Worm (Caenorhabditis elegans) whole organism, L2 larva: ENCODE measurements around the gene sax-1.

Experiments
- Y55F3AM.14 ChIP-seq: fragments of 200-800 bp; sonication (Bioruptor generic); optimal IDR thresholded peaks from 2 replicates; lab custom pipeline; 2018; ENCODE audit warnings: mild to moderate bottlenecking, missing genetic modification characterization, missing compliant biosample characterization
- alr-1 ChIP-seq: fragments of 150-350 bp; optimal IDR thresholded peaks from 2 replicates; lab custom pipeline; 2014; ENCODE audit warnings: missing biosample characterization, missing genetic modification characterization
- ama-1 ChIP-seq: fragments of 150-350 bp; optimal IDR thresholded peaks from 2 replicates; lab custom pipeline; 2018; ENCODE audit warnings: inconsistent platforms
- dmd-4 ChIP-seq: sonication (generic microtip); optimal IDR thresholded peaks from 2 replicates; lab custom pipeline; 2017; ENCODE audit warnings: missing biosample characterization, missing genetic modification characterization
- elt-1 ChIP-seq: fragments of 150-350 bp; optimal IDR thresholded peaks from 2 replicates; lab custom pipeline; 2014; ENCODE audit warnings: missing biosample characterization, missing genetic modification characterization
- gmeb-1 ChIP-seq: fragments of 150-350 bp; optimal IDR thresholded peaks from 2 replicates; lab custom pipeline; 2014; ENCODE audit warnings: missing biosample characterization, missing genetic modification characterization
- lsy-2 ChIP-seq, 2 experiments: fragments of 150-350 bp in 1 of 2; sonication (generic microtip) in 1 of 2; optimal IDR thresholded peaks; 2 replicates each; lab custom pipeline; 2014 to 2017; ENCODE audit warnings: missing biosample characterization in 2 of 2, missing genetic modification characterization in 2 of 2
- nhr-11 ChIP-seq: fragments of 150-350 bp; optimal IDR thresholded peaks from 2 replicates; lab custom pipeline; 2014; ENCODE audit warnings: missing biosample characterization, missing genetic modification characterization
- nhr-77 ChIP-seq: fragments of 150-350 bp; optimal IDR thresholded peaks from 2 replicates; lab custom pipeline; 2014; ENCODE audit warnings: missing biosample characterization, missing genetic modification characterization
- snpc-4 ChIP-seq: fragments of 150-350 bp; optimal IDR thresholded peaks from 2 replicates; lab custom pipeline; 2014; ENCODE audit warnings: missing biosample characterization, missing genetic modification characterization
- unc-39 ChIP-seq: fragments of 150-350 bp; optimal IDR thresholded peaks from 2 replicates; lab custom pipeline; 2014; ENCODE audit warnings: missing biosample characterization, missing genetic modification characterization
- unc-62 ChIP-seq: fragments of 150-350 bp; optimal IDR thresholded peaks from 2 replicates; lab custom pipeline; 2014; ENCODE audit warnings: missing biosample characterization, missing genetic modification reagents, missing genetic modification characterization
- zag-1 ChIP-seq: fragments of 150-350 bp; optimal IDR thresholded peaks from 2 replicates; lab custom pipeline; 2014; ENCODE audit warnings: missing biosample characterization, missing genetic modification characterization
- ztf-4 ChIP-seq: fragments of 150-350 bp; optimal IDR thresholded peaks from 2 replicates; lab custom pipeline; 2014; ENCODE audit warnings: missing biosample characterization, missing genetic modification characterization

- no peak for TF ChIP-seq gmeb-1
- no peak for TF ChIP-seq nhr-77
- TF ChIP-seq dmd-4 (tag; lab: Kevin White, UChicago) = no peak
- no peak for TF ChIP-seq ztf-4
- TF ChIP-seq zag-1 = no peak
- no peak for TF ChIP-seq Y55F3AM.14 (GFP tag; lab: Kevin White, UChicago)
- no peak for TF ChIP-seq ama-1 (lab: Kevin White, UChicago)
- TF ChIP-seq unc-39 (tag; lab: Kevin White, UChicago) = no peak
- no peak for TF ChIP-seq elt-1
- TF ChIP-seq alr-1 (tag; lab: Kevin White, UChicago) = no peak
- no peak for TF ChIP-seq snpc-4 (tag; lab: Kevin White, UChicago)
- TF ChIP-seq nhr-11 (tag; lab: Kevin White, UChicago) = no peak
- no peak for TF ChIP-seq unc-62 (GFP tag; lab: Kevin White, UChicago)
- no peak for TF ChIP-seq lsy-2 (tag; optimal IDR thresholded peaks at IDR 0.05; lab: Kevin White, UChicago)
These were observed 18.9 kb upstream of the sax-1 start, which contains the start of gene snet-1 for ce11 chrX:3668842-3669241.
